Worm (Caenorhabditis elegans): ENCODE data around the gene B0547.2.

- TF ChIP-seq egl-27 (tag; optimal IDR thresholded peaks at IDR 0.05) (no peak), zag-1 (tag; optimal IDR thresholded peaks at IDR 0.05) (no peak), snpc-4 (tag; optimal IDR thresholded peaks at IDR 0.05) (no peak), unc-39 (tag; optimal IDR thresholded peaks at IDR 0.05) (no peak), fkh-10 (GFP tag; optimal IDR thresholded peaks at IDR 0.05) (no peak), skn-1 (tag; optimal IDR thresholded peaks at IDR 0.05) (no peak)
Measured at ce11 chrIV:5598515-5599132, 47.2 kb upstream of the B0547.2 start.

Data from whole organism, L3 larva.